Worm (Caenorhabditis elegans) whole organism, L2 larva: ENCODE data around the gene C06G4.4.

Source experiments
- fos-1 ChIP-seq: fragments of 150-350 bp; optimal IDR thresholded peaks from 2 replicates; lab custom pipeline; 2014; ENCODE audit warnings: missing biosample characterization, missing genetic modification characterization
- gmeb-1 ChIP-seq: fragments of 150-350 bp; optimal IDR thresholded peaks from 2 replicates; lab custom pipeline; 2014; ENCODE audit warnings: missing biosample characterization, missing genetic modification characterization
- lin-39 ChIP-seq: fragments of 150-350 bp; optimal IDR thresholded peaks from 2 replicates; lab custom pipeline; 2014; ENCODE audit warnings: missing biosample characterization, missing genetic modification reagents, missing genetic modification characterization
- nhr-11 ChIP-seq: fragments of 150-350 bp; optimal IDR thresholded peaks from 2 replicates; lab custom pipeline; 2014; ENCODE audit warnings: missing biosample characterization, missing genetic modification characterization
- nhr-12 ChIP-seq: fragments of 150-350 bp; optimal IDR thresholded peaks from 2 replicates; lab custom pipeline; 2014; ENCODE audit warnings: missing biosample characterization, missing genetic modification characterization
- nhr-237 ChIP-seq: fragments of 150-350 bp; optimal IDR thresholded peaks from 2 replicates; lab custom pipeline; 2014; ENCODE audit warnings: missing biosample characterization, missing genetic modification characterization
- sma-9 ChIP-seq, 2 experiments: fragments of 150-350 bp in 1 of 2; sonication (generic microtip) in 1 of 2; optimal IDR thresholded peaks; 2 replicates each; lab custom pipeline; 2014 to 2016; ENCODE audit warnings: missing genetic modification characterization in 2 of 2, mild to moderate bottlenecking in 1 of 2, missing biosample characterization in 1 of 2, missing compliant biosample characterization in 1 of 2, missing genetic modification reagents in 1 of 2, moderate library complexity in 1 of 2
- unc-39 ChIP-seq: fragments of 150-350 bp; optimal IDR thresholded peaks from 2 replicates; lab custom pipeline; 2014; ENCODE audit warnings: missing biosample characterization, missing genetic modification characterization
- unc-62 ChIP-seq: fragments of 150-350 bp; optimal IDR thresholded peaks from 2 replicates; lab custom pipeline; 2014; ENCODE audit warnings: missing biosample characterization, missing genetic modification reagents, missing genetic modification characterization

ce11 chrIII:7953208-7953607, 24.4 kb downstream of the C06G4.4 start, which contains the start of gene let-754:
- TF ChIP-seq unc-39 (tag; lab: Kevin White, UChicago) (no peak), sma-9 (GFP tag; optimal IDR thresholded peaks at IDR 0.05; lab: Kevin White, UChicago) (no peak), sma-9 (tag; optimal IDR thresholded peaks at IDR 0.05; lab: Kevin White, UChicago) (no peak), nhr-237 (tag; lab: Kevin White, UChicago) (no peak), nhr-12 (tag; lab: Kevin White, UChicago) (no peak), fos-1 (tag; lab: Kevin White, UChicago) (no peak), gmeb-1 (no peak), unc-62 (GFP tag; lab: Kevin White, UChicago) (no peak), lin-39 (tag; lab: Kevin White, UChicago) (no peak), nhr-11 (tag; lab: Kevin White, UChicago) (no peak)
